Worm (Caenorhabditis elegans) whole organism, mixed stage, embryonic: ENCODE measurements around the gene unc-17.

ENCODE experiments used
- cnd-1 ChIP-seq: fragments of 200-800 bp; sonication (Bioruptor generic); optimal IDR thresholded peaks from 2 replicates; lab custom pipeline; 2018; ENCODE audit warnings: mild to moderate bottlenecking, missing genetic modification characterization, missing compliant biosample characterization
- elt-3 ChIP-seq: fragments of 150-350 bp; optimal IDR thresholded peaks from 2 replicates; lab custom pipeline; 2014; ENCODE audit warnings: missing biosample characterization, missing genetic modification characterization
- lin-32 ChIP-seq: fragments of 200-800 bp; sonication (Bioruptor generic); optimal IDR thresholded peaks from 2 replicates; lab custom pipeline; 2018; ENCODE audit warnings: mild to moderate bottlenecking, missing genetic modification characterization, missing compliant biosample characterization
- lsy-2 ChIP-seq: fragments of 150-350 bp; optimal IDR thresholded peaks from 2 replicates; lab custom pipeline; 2014; ENCODE audit warnings: missing biosample characterization, missing genetic modification characterization
- mab-5 ChIP-seq: fragments of 150-350 bp; optimal IDR thresholded peaks from 2 replicates; lab custom pipeline; 2014; ENCODE audit warnings: missing biosample characterization, missing genetic modification characterization
- nhr-2 ChIP-seq: fragments of 150-350 bp; optimal IDR thresholded peaks from 2 replicates; lab custom pipeline; 2014; ENCODE audit warnings: missing biosample characterization, missing genetic modification characterization
- nhr-237 ChIP-seq: fragments of 150-350 bp; optimal IDR thresholded peaks from 2 replicates; lab custom pipeline; 2014; ENCODE audit warnings: missing biosample characterization, missing genetic modification characterization
- nhr-28 ChIP-seq: fragments of 150-350 bp; optimal IDR thresholded peaks from 2 replicates; lab custom pipeline; 2014; ENCODE audit warnings: missing biosample characterization, missing genetic modification characterization
- snpc-4 ChIP-seq: fragments of 150-350 bp; optimal IDR thresholded peaks from 2 replicates; lab custom pipeline; 2014; ENCODE audit warnings: missing biosample characterization, missing genetic modification characterization
- sptf-1 ChIP-seq: sonication (generic microtip); optimal IDR thresholded peaks from 2 replicates; lab custom pipeline; 2017; ENCODE audit warnings: mild to moderate bottlenecking, missing genetic modification characterization, moderate library complexity, missing compliant biosample characterization
- unc-62 ChIP-seq: fragments of 150-350 bp; optimal IDR thresholded peaks from 2 replicates; lab custom pipeline; 2014; ENCODE audit warnings: missing biosample characterization, missing genetic modification reagents, missing genetic modification characterization

- no peak for TF ChIP-seq cnd-1 (tag; lab: Kevin White, UChicago)
- no peak for TF ChIP-seq unc-62 (GFP tag; lab: Kevin White, UChicago)
- no peak for TF ChIP-seq lin-32 (GFP tag; lab: Kevin White, UChicago)
- no peak for TF ChIP-seq sptf-1 (tag; lab: Kevin White, UChicago)
- TF ChIP-seq nhr-28 (tag; lab: Kevin White, UChicago): no peak
- TF ChIP-seq snpc-4: no peak
- no peak for TF ChIP-seq nhr-237 (tag; lab: Kevin White, UChicago)
- no peak for TF ChIP-seq mab-5
- TF ChIP-seq nhr-2 (tag; lab: Kevin White, UChicago): no peak
- TF ChIP-seq lsy-2 (tag; lab: Kevin White, UChicago): no peak
- no peak for TF ChIP-seq elt-3 (tag; lab: Kevin White, UChicago)
Observed at ce11 chrIV:3610987-3611386, 13.5 kb downstream of the unc-17 start.
